Fruit fly (Drosophila melanogaster) whole organism, adult: ENCODE results near the gene CG32772.

Experiments
- CG11617 ChIP-seq: fragments of 200-800 bp; sonication (Bioruptor generic); optimal IDR thresholded peaks from 2 replicates; lab custom pipeline; 2017; ENCODE audit warnings: mild to moderate bottlenecking, missing biosample characterization, missing genetic modification reagents, missing genetic modification characterization
- CG12768 ChIP-seq: fragments of 200-800 bp; sonication (Bioruptor generic); optimal IDR thresholded peaks from 2 replicates; lab custom pipeline; 2017; ENCODE audit warnings: missing biosample characterization, missing genetic modification characterization, mild to moderate bottlenecking, moderate library complexity, missing genetic modification reagents
- CG14711 ChIP-seq: fragments of 200-800 bp; sonication (Bioruptor generic); optimal IDR thresholded peaks from 2 replicates; lab custom pipeline; 2018; ENCODE audit warnings: missing biosample characterization, mild to moderate bottlenecking, missing genetic modification characterization, moderate library complexity
- CG1620 ChIP-seq: fragments of 200-800 bp; sonication (Bioruptor generic); optimal IDR thresholded peaks from 2 replicates; lab custom pipeline; 2016; ENCODE audit warnings: missing biosample characterization, missing genetic modification characterization
- CG33017 ChIP-seq: fragments of 200-800 bp; sonication (Bioruptor generic); optimal IDR thresholded peaks from 2 replicates; lab custom pipeline; 2018; ENCODE audit warnings: missing biosample characterization, mild to moderate bottlenecking, missing genetic modification characterization, moderate library complexity
- CG5204 ChIP-seq: fragments of 200-800 bp; sonication (Bioruptor generic); optimal IDR thresholded peaks from 2 replicates; lab custom pipeline; 2016; ENCODE audit warnings: missing biosample characterization, missing genetic modification characterization
- CG7045 ChIP-seq: fragments of 200-800 bp; sonication (Bioruptor generic); optimal IDR thresholded peaks from 2 replicates; lab custom pipeline; 2017; ENCODE audit warnings: missing biosample characterization, mild to moderate bottlenecking, missing genetic modification characterization
- CG7101 ChIP-seq: fragments of 200-800 bp; sonication (Bioruptor generic); optimal IDR thresholded peaks from 2 replicates; lab custom pipeline; 2018; ENCODE audit warnings: missing biosample characterization, mild to moderate bottlenecking, missing genetic modification characterization, moderate library complexity
- Clk ChIP-seq: fragments of 200-800 bp; sonication (Bioruptor generic); optimal IDR thresholded peaks from 2 replicates; lab custom pipeline; 2017; ENCODE audit warnings: missing biosample characterization, missing genetic modification characterization
- Crg-1 ChIP-seq: fragments of 200-800 bp; sonication (Bioruptor generic); optimal IDR thresholded peaks from 2 replicates; lab custom pipeline; 2016; ENCODE audit warnings: missing biosample characterization, missing genetic modification characterization
- Hr96 ChIP-seq: fragments of 200-800 bp; sonication (Bioruptor generic); optimal IDR thresholded peaks from 2 replicates; lab custom pipeline; 2016; ENCODE audit warnings: missing biosample characterization, missing genetic modification characterization
- Mnt ChIP-seq: fragments of 200-800 bp; sonication (Bioruptor generic); optimal IDR thresholded peaks from 2 replicates; lab custom pipeline; 2016; ENCODE audit warnings: missing biosample characterization, mild to moderate bottlenecking, missing genetic modification characterization
- bab1 ChIP-seq: fragments of 200-800 bp; sonication (Bioruptor generic); optimal IDR thresholded peaks from 3 replicates; lab custom pipeline; 2019; ENCODE audit warnings: missing biosample characterization, mild to moderate bottlenecking, missing genetic modification characterization, moderate library complexity
- cic ChIP-seq: fragments of 200-800 bp; sonication (Bioruptor generic); optimal IDR thresholded peaks from 2 replicates; lab custom pipeline; 2017; ENCODE audit warnings: missing biosample characterization, mild to moderate bottlenecking, missing genetic modification characterization, moderate library complexity
- cnc ChIP-seq, 2 experiments: fragments of >200 bp; optimal IDR thresholded peaks; 2 replicates each; lab custom pipeline; 2017
- kay ChIP-seq: fragments of 200-800 bp; sonication (Bioruptor generic); peaks from one replicate; lab custom pipeline; 2016; ENCODE audit warnings: missing biosample characterization, missing genetic modification characterization, borderline replicate concordance
- ovo ChIP-seq: fragments of 200-800 bp; sonication (Bioruptor generic); optimal IDR thresholded peaks from 2 replicates; lab custom pipeline; 2016; ENCODE audit warnings: missing biosample characterization, missing genetic modification characterization
- pad ChIP-seq: fragments of 200-800 bp; sonication (Bioruptor generic); optimal IDR thresholded peaks from 3 replicates; lab custom pipeline; 2017; ENCODE audit warnings: missing biosample characterization, missing genetic modification characterization, mild to moderate bottlenecking, moderate library complexity, missing genetic modification reagents
- tj ChIP-seq: fragments of 200-800 bp; sonication (Bioruptor generic); optimal IDR thresholded peaks from 3 replicates; lab custom pipeline; 2017; ENCODE audit warnings: missing biosample characterization, mild to moderate bottlenecking, missing genetic modification characterization, moderate library complexity
- toe ChIP-seq: fragments of 200-800 bp; sonication (Bioruptor generic); optimal IDR thresholded peaks from 2 replicates; lab custom pipeline; 2016; ENCODE audit warnings: missing biosample characterization, missing genetic modification characterization

Gene CG32772

DNA sequence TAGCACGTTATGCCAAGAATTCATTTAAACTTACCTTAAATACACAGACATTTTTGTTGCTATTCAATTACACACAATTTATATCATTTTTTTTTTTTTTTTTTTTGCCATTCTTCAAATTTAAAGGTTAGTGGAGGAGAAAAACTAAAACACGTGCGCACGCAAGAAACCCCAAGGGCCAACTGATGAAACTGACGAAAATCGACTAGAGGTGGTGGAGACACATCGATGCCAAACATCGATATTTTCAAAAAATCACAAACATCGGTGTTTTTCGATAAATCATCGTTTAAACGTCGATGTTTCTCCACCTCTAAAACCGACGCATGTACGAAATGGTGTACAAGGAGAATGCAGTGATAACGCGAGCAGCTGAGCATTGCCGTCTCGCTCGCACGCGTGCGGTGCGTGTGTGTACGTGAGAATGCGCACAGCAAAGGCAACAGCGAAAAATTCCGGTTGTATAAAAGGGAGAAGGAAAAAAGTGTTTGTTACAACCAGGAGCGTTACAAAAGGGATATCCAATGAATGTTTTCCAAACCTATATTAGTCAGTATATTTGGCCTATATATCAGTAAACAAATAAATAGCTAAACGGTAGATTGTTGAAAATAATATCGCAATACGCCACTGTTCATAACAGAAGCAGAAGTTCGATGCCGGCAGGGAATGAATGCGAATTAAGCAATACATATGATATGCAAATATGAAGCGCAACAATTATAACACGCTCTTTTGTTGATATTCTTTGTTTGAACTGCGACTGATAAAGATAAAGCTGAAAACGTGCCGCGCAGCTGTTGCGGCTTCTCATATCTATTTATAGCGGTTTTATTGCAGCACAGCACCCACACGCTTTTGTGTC, 27.3 kb downstream of the CG32772 start:
- TF ChIP-seq bab1 (GFP tag; lab: Kevin White, UChicago) (peak; percentile 12), tj (peak; percentile 39), CG7045 (GFP tag; lab: Kevin White, UChicago) (no peak), kay (no peak), ovo (peak; percentile 53), CG33017 (no peak), Mnt (GFP tag; lab: Kevin White, UChicago) (peak; percentile 9), Crg-1 (GFP tag; lab: Kevin White, UChicago) (peak; percentile 29)

- TF ChIP-seq ovo = peak; percentile 78
- TF ChIP-seq CG7045 (GFP tag; lab: Kevin White, UChicago) = no peak
- TF ChIP-seq cic = no peak
- TF ChIP-seq Crg-1 (GFP tag; lab: Kevin White, UChicago) = no peak
- TF ChIP-seq CG1620 (GFP tag; lab: Kevin White, UChicago) = peak; percentile 3
- TF ChIP-seq bab1 (GFP tag; lab: Kevin White, UChicago) = peak; percentile 18
- TF ChIP-seq CG12768 (GFP tag; lab: Kevin White, UChicago) = no peak
- TF ChIP-seq CG5204 (GFP tag; lab: Kevin White, UChicago) = no peak
- peak; percentile 40 for TF ChIP-seq tj
- no peak for TF ChIP-seq CG33017
- TF ChIP-seq pad (GFP tag; lab: Kevin White, UChicago) = no peak
- TF ChIP-seq Hr96 = no peak
- TF ChIP-seq Mnt (GFP tag; lab: Kevin White, UChicago) = peak; percentile 18
- no peak for TF ChIP-seq Clk (GFP tag; lab: Kevin White, UChicago)
- no peak for TF ChIP-seq toe
- TF ChIP-seq CG11617 (GFP tag; lab: Kevin White, UChicago) = no peak
- peak; percentile 13 for TF ChIP-seq CG7101
- no peak for TF ChIP-seq CG14711
- no peak for TF ChIP-seq kay
- no peak for TF ChIP-seq cnc (optimal IDR thresholded peaks at IDR 0.05; lab: Kevin White, UChicago)
Measured at dm6 chrX:4937222-4938071, 28.5 kb downstream of the CG32772 start.

dm6 chrX:4938072-4938336, 29.1 kb downstream of the CG32772 start, which contains the start of gene CG44774:
CG44774 (minus strand) TSS chrX:4938105.
- TF ChIP-seq bab1 (GFP tag; lab: Kevin White, UChicago) (no peak), CG14711 (no peak), tj (no peak), kay (peak; percentile 43), Mnt (GFP tag; lab: Kevin White, UChicago) (no peak)

DNA sequence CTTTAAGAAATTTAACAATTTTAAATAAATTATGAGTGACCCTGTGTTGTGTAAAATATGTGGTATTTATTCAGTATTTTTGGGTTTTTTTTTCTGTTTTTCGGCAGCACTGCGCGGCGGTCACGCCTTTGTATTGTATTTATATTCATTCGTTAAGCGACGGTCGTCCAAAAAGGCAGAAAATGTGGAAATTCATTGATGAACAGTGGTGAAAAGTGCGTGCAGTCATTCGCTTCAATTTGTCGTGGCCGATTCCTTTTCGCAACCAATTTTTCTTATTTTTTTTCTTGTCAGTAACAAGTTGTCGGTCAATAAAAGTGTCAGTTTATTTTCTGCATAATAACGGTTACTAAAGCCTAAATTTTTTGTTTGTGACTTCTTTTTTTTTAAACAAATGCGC, 30.1 kb downstream of the CG32772 start, which contains the start of gene Ptp4E:
TSS of gene Ptp4E (plus strand) at position 143 of the 400 bp plus-strand sequence.
- TF ChIP-seq tj (peak; percentile 63), cic (no peak), Mnt (GFP tag; lab: Kevin White, UChicago) (peak; percentile 38), bab1 (GFP tag; lab: Kevin White, UChicago) (peak; percentile 57), CG7101 (peak; percentile 24), CG33017 (no peak), kay (no peak)

DNA sequence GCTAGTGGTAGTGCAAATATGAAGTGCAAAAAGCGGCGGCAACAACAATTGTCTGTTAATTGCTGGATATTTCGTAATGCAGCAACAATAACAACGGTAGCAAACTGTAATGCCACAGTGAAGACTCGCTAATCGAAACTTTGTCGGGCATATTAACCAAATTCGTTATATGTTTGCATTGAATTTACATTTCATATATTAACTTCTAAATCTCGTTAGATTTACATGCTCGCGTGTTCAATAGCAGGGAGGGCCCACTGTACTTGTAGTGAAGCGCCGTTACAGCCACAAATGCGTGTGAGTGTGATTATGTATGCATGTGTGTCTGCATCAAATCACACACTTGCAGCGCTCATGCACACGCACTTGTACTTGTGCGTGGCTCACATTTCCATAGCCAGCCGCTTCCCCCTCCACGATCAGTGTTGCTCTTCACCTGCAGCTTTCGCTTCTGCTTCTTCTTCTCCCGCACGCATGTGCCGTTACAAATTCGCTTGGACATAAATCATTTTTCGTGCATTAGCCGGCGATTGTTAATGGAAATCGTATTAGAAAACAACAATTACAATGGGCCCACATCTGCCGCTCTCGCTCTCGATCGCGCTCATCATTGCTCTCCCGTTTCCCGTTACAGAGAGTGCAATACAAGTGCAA, 31.0 kb downstream of the CG32772 start:
- peak; percentile 56 for TF ChIP-seq kay
- no peak for TF ChIP-seq cnc (optimal IDR thresholded peaks at IDR 0.05; lab: Kevin White, UChicago)
- peak; percentile 95 for TF ChIP-seq CG7101
- peak; percentile 90 for TF ChIP-seq CG12768 (GFP tag; lab: Kevin White, UChicago)
- TF ChIP-seq tj = peak; percentile 80
- TF ChIP-seq ovo = peak; percentile 92
- TF ChIP-seq CG11617 (GFP tag; lab: Kevin White, UChicago) = peak; percentile 81
- TF ChIP-seq Clk (GFP tag; lab: Kevin White, UChicago) = peak; percentile 79
- TF ChIP-seq CG1620 (GFP tag; lab: Kevin White, UChicago) = peak; percentile 96
- TF ChIP-seq CG33017 = peak; percentile 88
- peak; percentile 90 for TF ChIP-seq toe
- TF ChIP-seq Hr96 = peak; percentile 96
- peak; percentile 67 for TF ChIP-seq cic
- TF ChIP-seq Crg-1 (GFP tag; lab: Kevin White, UChicago) = peak; percentile 88
- TF ChIP-seq CG7045 (GFP tag; lab: Kevin White, UChicago) = peak; percentile 88
- peak; percentile 97 for TF ChIP-seq bab1 (GFP tag; lab: Kevin White, UChicago)
- TF ChIP-seq pad (GFP tag; lab: Kevin White, UChicago) = peak; percentile 92
- peak; percentile 89 for TF ChIP-seq CG14711
- peak; percentile 89 for TF ChIP-seq CG5204 (GFP tag; lab: Kevin White, UChicago)
- peak; percentile 85 for TF ChIP-seq Mnt (GFP tag; lab: Kevin White, UChicago)

dm6 chrX:4940527-4940926, 31.6 kb downstream of the CG32772 start:
- TF ChIP-seq Hr96 (no peak), CG7101 (no peak), tj (no peak), CG14711 (no peak), CG33017 (no peak), cnc (optimal IDR thresholded peaks at IDR 0.05; lab: Kevin White, UChicago) (no peak), CG11617 (GFP tag; lab: Kevin White, UChicago) (no peak), cic (no peak), CG5204 (GFP tag; lab: Kevin White, UChicago) (no peak), Crg-1 (GFP tag; lab: Kevin White, UChicago) (no peak), pad (GFP tag; lab: Kevin White, UChicago) (no peak), CG7045 (GFP tag; lab: Kevin White, UChicago) (no peak)
